Worm (Caenorhabditis elegans): ENCODE data around the gene C34F6.11.

- TF ChIP-seq odd-2 (tag; optimal IDR thresholded peaks at IDR 0.05) = no peak
- no peak for TF ChIP-seq pha-2 (tag; optimal IDR thresholded peaks at IDR 0.05)
- TF ChIP-seq gmeb-2 (tag; optimal IDR thresholded peaks at IDR 0.05) = no peak
- peak; percentile 28 for TF ChIP-seq hlh-30 (tag; optimal IDR thresholded peaks at IDR 0.05; ENCODE audit: insufficient read depth)
- TF ChIP-seq nhr-11 (tag; optimal IDR thresholded peaks at IDR 0.05) = no peak
- TF ChIP-seq elt-2 (tag; optimal IDR thresholded peaks at IDR 0.05) = peak; percentile 72
- TF ChIP-seq lim-6 (tag; optimal IDR thresholded peaks at IDR 0.05) = no peak
Observed at ce11 chrX:11206953-11207352, 3.2 kb upstream of the C34F6.11 start, which contains the start of gene hst-2.

Data from whole organism, late embryonic.